Worm (Caenorhabditis elegans) whole organism, late embryonic: ENCODE data around the gene C38C6.3.

ENCODE experiments used
- C08G9.2 ChIP-seq: sonication (generic microtip); optimal IDR thresholded peaks from 2 replicates; lab custom pipeline; 2016; ENCODE audit warnings: mild to moderate bottlenecking, missing genetic modification characterization, moderate library complexity, missing compliant biosample characterization
- F13H6.1 ChIP-seq: sonication (generic microtip); optimal IDR thresholded peaks from 2 replicates; lab custom pipeline; 2016; ENCODE audit warnings: missing genetic modification characterization, missing compliant biosample characterization
- T23F11.4 ChIP-seq: fragments of 200-800 bp; sonication (Bioruptor generic); optimal IDR thresholded peaks from 2 replicates; lab custom pipeline; 2018; ENCODE audit warnings: mild to moderate bottlenecking, missing genetic modification characterization, missing compliant biosample characterization
- Y22D7AL.16 ChIP-seq: sonication (generic microtip); optimal IDR thresholded peaks from 2 replicates; lab custom pipeline; 2016; ENCODE audit warnings: missing genetic modification characterization, missing compliant biosample characterization
- ahr-1 ChIP-seq: sonication (generic microtip); optimal IDR thresholded peaks from 2 replicates; lab custom pipeline; 2016; ENCODE audit warnings: missing genetic modification characterization, missing compliant biosample characterization
- ceh-14 ChIP-seq: sonication (generic microtip); optimal IDR thresholded peaks from 2 replicates; lab custom pipeline; 2016; ENCODE audit warnings: missing genotype, missing genetic modification characterization, missing compliant biosample characterization
- ceh-18 ChIP-seq: sonication (generic microtip); optimal IDR thresholded peaks from 2 replicates; lab custom pipeline; 2016; ENCODE audit warnings: missing genetic modification characterization, missing compliant biosample characterization
- ceh-2 ChIP-seq: sonication (generic microtip); optimal IDR thresholded peaks from 2 replicates; lab custom pipeline; 2016; ENCODE audit warnings: missing genotype, missing genetic modification characterization, missing compliant biosample characterization
- ceh-24 ChIP-seq: sonication (generic microtip); optimal IDR thresholded peaks from 2 replicates; lab custom pipeline; 2016; ENCODE audit warnings: mild to moderate bottlenecking, missing genetic modification characterization, missing compliant biosample characterization
- ceh-31 ChIP-seq: sonication (generic microtip); optimal IDR thresholded peaks from 2 replicates; lab custom pipeline; 2016; ENCODE audit warnings: missing genetic modification characterization, missing compliant biosample characterization
- ceh-34 ChIP-seq: sonication (generic microtip); optimal IDR thresholded peaks from 2 replicates; lab custom pipeline; 2016; ENCODE audit warnings: mild to moderate bottlenecking, missing genetic modification characterization, missing compliant biosample characterization
- ceh-45 ChIP-seq: fragments of 200-800 bp; sonication (Bioruptor generic); IDR thresholded peaks from 2 replicates; pipeline ENCODE4 v1.3.6; 2022; ENCODE audit warnings: missing genetic modification reagents, missing genetic modification characterization, missing compliant biosample characterization
- ceh-48 ChIP-seq: sonication (generic microtip); optimal IDR thresholded peaks from 2 replicates; lab custom pipeline; 2016; ENCODE audit warnings: missing genetic modification characterization, inconsistent platforms, missing compliant biosample characterization
- ceh-6 ChIP-seq: fragments of 200-800 bp; sonication (Bioruptor generic); optimal IDR thresholded peaks from 2 replicates; lab custom pipeline; 2018; ENCODE audit warnings: mild to moderate bottlenecking, missing genetic modification characterization, missing compliant biosample characterization
- ceh-9 ChIP-seq: sonication (generic microtip); optimal IDR thresholded peaks from 2 replicates; lab custom pipeline; 2016; ENCODE audit warnings: mild to moderate bottlenecking, missing genetic modification characterization, inconsistent platforms, missing compliant biosample characterization
- dve-1 ChIP-seq: sonication (generic microtip); optimal IDR thresholded peaks from 2 replicates; lab custom pipeline; 2017; ENCODE audit warnings: antibody characterized with exemption, mild to moderate bottlenecking, missing genetic modification characterization, missing compliant biosample characterization
- elt-2 ChIP-seq: sonication (generic microtip); optimal IDR thresholded peaks from 2 replicates; lab custom pipeline; 2016; ENCODE audit warnings: missing genetic modification reagents, missing genetic modification characterization, missing compliant biosample characterization
- elt-4 ChIP-seq: sonication (generic microtip); optimal IDR thresholded peaks from 2 replicates; lab custom pipeline; 2016; ENCODE audit warnings: missing genetic modification characterization, missing compliant biosample characterization
- ets-4 ChIP-seq: sonication (generic microtip); optimal IDR thresholded peaks from 2 replicates; lab custom pipeline; 2016; ENCODE audit warnings: missing genetic modification characterization, missing compliant biosample characterization
- fax-1 ChIP-seq: sonication (generic microtip); optimal IDR thresholded peaks from 2 replicates; lab custom pipeline; 2016; ENCODE audit warnings: missing genotype, missing genetic modification characterization, missing compliant biosample characterization
- fkh-6 ChIP-seq: sonication (generic microtip); optimal IDR thresholded peaks from 2 replicates; lab custom pipeline; 2016; ENCODE audit warnings: missing genetic modification characterization, missing compliant biosample characterization
- gmeb-2 ChIP-seq: sonication (generic microtip); optimal IDR thresholded peaks from 2 replicates; lab custom pipeline; 2016; ENCODE audit warnings: missing genetic modification characterization, inconsistent platforms, missing compliant biosample characterization
- hlh-15 ChIP-seq: sonication (generic microtip); optimal IDR thresholded peaks from 2 replicates; lab custom pipeline; 2016; ENCODE audit warnings: missing genetic modification characterization, missing compliant biosample characterization
- hlh-30 ChIP-seq: sonication (generic microtip); optimal IDR thresholded peaks from 2 replicates; lab custom pipeline; 2017; ENCODE audit warnings: antibody characterized with exemption, missing genetic modification characterization, missing compliant biosample characterization; ENCODE audit not compliant: insufficient read depth
- lin-11 ChIP-seq: fragments of 200-800 bp; sonication (Bioruptor generic); optimal IDR thresholded peaks from 2 replicates; lab custom pipeline; 2018; ENCODE audit warnings: mild to moderate bottlenecking, missing genetic modification characterization, missing compliant biosample characterization
- madf-2 ChIP-seq: sonication (generic microtip); optimal IDR thresholded peaks from 2 replicates; lab custom pipeline; 2017; ENCODE audit warnings: missing genetic modification characterization, missing compliant biosample characterization
- mec-3 ChIP-seq: sonication (generic microtip); optimal IDR thresholded peaks from 2 replicates; lab custom pipeline; 2016; ENCODE audit warnings: borderline replicate concordance, missing genetic modification characterization, missing compliant biosample characterization
- nfya-1 ChIP-seq: sonication (generic microtip); optimal IDR thresholded peaks from 2 replicates; lab custom pipeline; 2017; ENCODE audit warnings: missing genetic modification characterization, mild to moderate bottlenecking, missing compliant biosample characterization, antibody characterized with exemption, moderate library complexity
- nhr-11 ChIP-seq: fragments of 150-350 bp; optimal IDR thresholded peaks from 2 replicates; lab custom pipeline; 2014; ENCODE audit warnings: missing biosample characterization, missing genetic modification characterization
- pax-1 ChIP-seq: fragments of 150-350 bp; optimal IDR thresholded peaks from 2 replicates; lab custom pipeline; 2014; ENCODE audit warnings: missing biosample characterization, missing genetic modification characterization
- pha-2 ChIP-seq: sonication (generic microtip); optimal IDR thresholded peaks from 2 replicates; lab custom pipeline; 2017; ENCODE audit warnings: mild to moderate bottlenecking, missing genetic modification characterization, missing compliant biosample characterization
- pha-4 ChIP-seq: fragments of 150-350 bp; optimal IDR thresholded peaks from 2 replicates; lab custom pipeline; 2018; ENCODE audit warnings: missing biosample characterization, missing genetic modification reagents, missing genetic modification characterization
- pqm-1 ChIP-seq: sonication (generic microtip); optimal IDR thresholded peaks from 2 replicates; lab custom pipeline; 2016; ENCODE audit warnings: missing genetic modification characterization, missing compliant biosample characterization
- pros-1 ChIP-seq: fragments of 150-350 bp; optimal IDR thresholded peaks from 2 replicates; lab custom pipeline; 2014; ENCODE audit warnings: missing biosample characterization, missing genetic modification reagents, missing genetic modification characterization
- rnt-1 ChIP-seq: sonication (generic microtip); optimal IDR thresholded peaks from 2 replicates; lab custom pipeline; 2016; ENCODE audit warnings: missing genetic modification characterization, missing compliant biosample characterization
- sox-2 ChIP-seq: fragments of 200-800 bp; sonication (Bioruptor generic); IDR thresholded peaks from 2 replicates; pipeline ENCODE4 v1.3.6; 2022; ENCODE audit warnings: missing genetic modification reagents, missing genetic modification characterization, missing compliant biosample characterization
- sox-4 ChIP-seq: sonication (generic microtip); optimal IDR thresholded peaks from 2 replicates; lab custom pipeline; 2017; ENCODE audit warnings: mild to moderate bottlenecking, missing genetic modification characterization, inconsistent platforms, missing compliant biosample characterization
- tbx-2 ChIP-seq: sonication (generic microtip); optimal IDR thresholded peaks from 2 replicates; lab custom pipeline; 2016; ENCODE audit warnings: missing genetic modification characterization, missing compliant biosample characterization
- ttx-3 ChIP-seq: sonication (generic microtip); optimal IDR thresholded peaks from 2 replicates; lab custom pipeline; 2016; ENCODE audit warnings: missing genetic modification reagents, missing genetic modification characterization, missing compliant biosample characterization
- unc-55 ChIP-seq: sonication (generic microtip); optimal IDR thresholded peaks from 2 replicates; lab custom pipeline; 2017; ENCODE audit warnings: missing biosample characterization, missing genetic modification reagents, missing genetic modification characterization
- unc-86 ChIP-seq: sonication (generic microtip); optimal IDR thresholded peaks from 2 replicates; lab custom pipeline; 2016; ENCODE audit warnings: missing genetic modification characterization, missing compliant biosample characterization
- ztf-16 ChIP-seq: sonication (generic microtip); optimal IDR thresholded peaks from 2 replicates; lab custom pipeline; 2017; ENCODE audit warnings: missing genetic modification characterization, missing compliant biosample characterization

Gene C38C6.3

DNA sequence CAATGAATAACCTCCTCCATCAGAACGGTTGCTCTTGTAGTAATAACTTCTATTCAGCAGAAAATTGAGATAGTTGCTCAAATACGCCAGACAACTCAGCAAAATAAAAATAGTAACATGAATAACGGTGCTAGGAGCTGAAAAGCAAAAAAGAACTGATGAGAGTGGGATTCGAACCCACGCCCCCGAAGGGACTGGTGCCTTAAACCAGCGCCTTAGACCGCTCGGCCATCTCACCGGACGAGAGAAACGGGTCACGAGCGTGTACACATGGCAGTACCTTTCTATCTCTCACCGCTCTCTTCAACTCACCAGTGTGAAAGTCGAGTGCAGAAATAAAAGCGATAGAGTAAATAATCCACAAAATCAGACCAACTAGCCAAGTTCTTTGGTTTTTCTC is 2.3 kb downstream of the C38C6.3 start (continued):
- TF ChIP-seq madf-2 (tag; lab: Kevin White, UChicago) (peak; percentile 39), elt-2 (tag; lab: Kevin White, UChicago) (peak; percentile 52), pqm-1 (tag; lab: Kevin White, UChicago) (no peak), ceh-45 (peak; percentile 62; the same call in 1 of the 2 replicates), sox-4 (tag; lab: Kevin White, UChicago) (peak; percentile 46), pha-2 (tag; lab: Kevin White, UChicago) (peak; percentile 52), hlh-15 (tag; lab: Kevin White, UChicago) (peak; percentile 81), ahr-1 (tag; lab: Kevin White, UChicago) (peak; percentile 1), ceh-48 (peak; percentile 37), ztf-16 (tag; lab: Kevin White, UChicago) (peak; percentile 57), ceh-2 (tag; lab: Kevin White, UChicago) (no peak), hlh-30 (peak; percentile 62), ceh-18 (tag; lab: Kevin White, UChicago) (peak; percentile 49), unc-55 (GFP tag; lab: Kevin White, UChicago) (no peak), fkh-6 (tag; lab: Kevin White, UChicago) (peak; percentile 46), ceh-31 (tag; lab: Kevin White, UChicago) (peak; percentile 45), C08G9.2 (peak; percentile 67), ceh-14 (tag; lab: Kevin White, UChicago) (peak; percentile 28), ttx-3 (tag; lab: Kevin White, UChicago) (peak; percentile 64), ceh-9 (tag; lab: Kevin White, UChicago) (peak; percentile 52), lin-11 (tag; lab: Kevin White, UChicago) (peak; percentile 23), nfya-1 (tag; lab: Kevin White, UChicago) (no peak), elt-4 (no peak), nhr-11 (no peak), ets-4 (tag; lab: Kevin White, UChicago) (peak; percentile 33), gmeb-2 (tag; lab: Kevin White, UChicago) (peak; percentile 52), rnt-1 (tag; lab: Kevin White, UChicago) (peak; percentile 16), ceh-6 (GFP tag; lab: Kevin White, UChicago) (peak; percentile 60), unc-86 (tag; lab: Kevin White, UChicago) (peak; percentile 43), pha-4 (tag; lab: Kevin White, UChicago) (no peak), pax-1 (no peak), fax-1 (tag; lab: Kevin White, UChicago) (no peak), mec-3 (tag; lab: Kevin White, UChicago) (no peak)

DNA sequence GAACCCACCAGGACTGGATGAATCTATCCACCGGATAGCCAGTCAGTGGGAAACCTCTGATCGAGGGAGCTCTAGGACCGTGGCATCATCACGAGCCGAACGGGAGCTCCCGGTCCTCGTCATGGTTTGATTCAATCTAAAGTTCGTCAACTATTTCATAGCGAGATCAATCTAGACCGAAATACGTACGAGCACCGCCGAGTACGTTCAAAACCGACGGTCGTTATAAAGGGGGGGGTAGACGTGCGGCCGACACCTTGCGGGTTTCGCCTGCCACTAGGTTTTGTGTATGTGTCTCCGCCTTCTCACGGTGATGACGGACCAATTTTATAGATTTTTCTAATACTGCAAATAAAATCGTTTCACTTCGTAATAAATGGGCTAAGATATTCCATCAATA is 3.0 kb downstream of the C38C6.3 start:
- 0 out of 2 replicates have a peak, but pooled peaks have one; percentile 21 for TF ChIP-seq ceh-45

- no peak for TF ChIP-seq ceh-18 (tag; lab: Kevin White, UChicago)
- no peak for TF ChIP-seq Y22D7AL.16
- no peak for TF ChIP-seq gmeb-2 (tag; lab: Kevin White, UChicago)
- TF ChIP-seq dve-1 (tag; lab: Kevin White, UChicago): no peak
- no peak for TF ChIP-seq F13H6.1
- no peak for TF ChIP-seq T23F11.4 (GFP tag; lab: Kevin White, UChicago)
- TF ChIP-seq ets-4 (tag; lab: Kevin White, UChicago): no peak
- TF ChIP-seq sox-2 (GFP tag; lab: Robert Waterston, UW): no peak
- no peak for TF ChIP-seq ceh-48
- no peak for TF ChIP-seq tbx-2 (tag; lab: Kevin White, UChicago)
- TF ChIP-seq ceh-24 (tag; lab: Kevin White, UChicago): no peak
- TF ChIP-seq pros-1 (tag; lab: Kevin White, UChicago): no peak
- TF ChIP-seq sox-4 (tag; lab: Kevin White, UChicago): no peak
- TF ChIP-seq ceh-34 (tag; lab: Kevin White, UChicago): no peak
- TF ChIP-seq fkh-6 (tag; lab: Kevin White, UChicago): no peak
- no peak for TF ChIP-seq ceh-2 (tag; lab: Kevin White, UChicago)
These were observed 3.8 kb downstream of the C38C6.3 start, which contains the start of gene sre-13 for ce11 chrII:14636737-14637136. sre-13 (minus strand) TSS chrII:14636837.
